Worm (Caenorhabditis elegans) whole organism, L2 larva: ENCODE measurements around the gene ZC190.7.

Source experiments
- crh-2 ChIP-seq: sonication (generic microtip); optimal IDR thresholded peaks from 2 replicates; lab custom pipeline; 2017; ENCODE audit warnings: missing biosample characterization, missing genetic modification characterization
- ztf-11 ChIP-seq: sonication (generic microtip); optimal IDR thresholded peaks from 2 replicates; lab custom pipeline; 2017; ENCODE audit warnings: missing biosample characterization, missing genetic modification characterization

DNA sequence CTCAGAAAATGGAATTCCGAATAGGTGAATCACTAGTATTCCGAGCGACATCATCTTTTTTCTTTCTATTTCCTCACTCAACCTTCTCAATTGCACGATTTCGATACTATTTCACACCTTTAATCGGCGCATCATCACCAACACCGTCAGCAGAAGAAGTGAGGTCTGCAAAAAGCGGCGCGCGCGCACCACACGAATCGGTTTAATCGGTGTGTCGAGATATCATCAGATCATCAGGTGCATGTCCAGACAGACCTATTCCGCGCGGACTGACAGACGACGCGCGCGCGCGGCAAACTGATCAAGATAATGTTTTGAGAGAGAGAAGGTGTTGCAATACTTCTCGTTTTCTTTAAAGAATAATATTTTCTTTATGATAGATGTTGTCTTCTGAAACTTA, 26.2 kb downstream of the ZC190.7 start:
- TF ChIP-seq crh-2 (tag; lab: Kevin White, UChicago) = no peak
- no peak for TF ChIP-seq ztf-11 (tag; lab: Kevin White, UChicago)
